Fruit fly (Drosophila melanogaster) whole organism, embryonic: ENCODE measurements around the gene RpL6.
A peak's percentile ranks its signal among the peaks of the same experiment; 100 is the strongest.

ENCODE experiments used
- Atf-2 ChIP-seq: fragments of 200-800 bp; sonication (Bioruptor generic); optimal IDR thresholded peaks from 2 replicates; lab custom pipeline; 2016; ENCODE audit warnings: missing biosample characterization, missing genetic modification characterization
- CG10209 ChIP-seq: fragments of 200-800 bp; sonication (Bioruptor generic); optimal IDR thresholded peaks from 3 replicates; lab custom pipeline; 2017; ENCODE audit warnings: missing biosample characterization, mild to moderate bottlenecking, missing genetic modification characterization, missing genetic modification reagents
- CG1024 ChIP-seq: fragments of 200-800 bp; sonication (Bioruptor generic); IDR thresholded peaks from 2 replicates; pipeline ENCODE4 v1.3.6; 2022; ENCODE audit warnings: missing biosample characterization, missing genetic modification characterization
- CG10321 ChIP-seq: fragments of 200-800 bp; sonication (Bioruptor generic); IDR thresholded peaks from 2 replicates; pipeline ENCODE4 v1.3.6; 2022; ENCODE audit warnings: missing biosample characterization, missing genetic modification characterization
- CG10979 ChIP-seq: fragments of 200-800 bp; sonication (Bioruptor generic); optimal IDR thresholded peaks from 2 replicates; lab custom pipeline; 2018; ENCODE audit warnings: missing biosample characterization, mild to moderate bottlenecking, missing genetic modification characterization, moderate library complexity
- CG11456 ChIP-seq: fragments of 200-800 bp; sonication (Bioruptor generic); IDR thresholded peaks from 3 replicates; pipeline ENCODE4 v1.3.6; 2022; ENCODE audit warnings: missing biosample characterization, missing genetic modification characterization
- CG11696 ChIP-seq: fragments of 200-800 bp; sonication (Bioruptor generic); IDR thresholded peaks from 2 replicates; pipeline ENCODE4 v1.3.6; 2022; ENCODE audit warnings: missing biosample characterization, missing genetic modification characterization
- CG12299 ChIP-seq: fragments of 200-800 bp; sonication (Bioruptor generic); optimal IDR thresholded peaks from 2 replicates; lab custom pipeline; 2018; ENCODE audit warnings: missing biosample characterization, mild to moderate bottlenecking, missing genetic modification characterization
- CG12942 ChIP-seq: fragments of 200-800 bp; sonication (Bioruptor generic); optimal IDR thresholded peaks from 3 replicates; lab custom pipeline; 2016; ENCODE audit warnings: missing biosample characterization, missing genetic modification characterization
- CG13287 ChIP-seq: fragments of 200-800 bp; sonication (Bioruptor generic); IDR thresholded peaks from 2 replicates; pipeline ENCODE4 v1.3.6; 2022; ENCODE audit warnings: missing biosample characterization, missing genetic modification characterization; ENCODE audit not compliant: partially characterized antibody
- CG14965 ChIP-seq: fragments of 200-800 bp; sonication (Bioruptor generic); optimal IDR thresholded peaks from 2 replicates; lab custom pipeline; 2016; ENCODE audit warnings: missing biosample characterization, missing genetic modification characterization, borderline replicate concordance
- CG15479 ChIP-seq: fragments of 200-800 bp; sonication (Bioruptor generic); optimal IDR thresholded peaks from 3 replicates; lab custom pipeline; 2019; ENCODE audit warnings: missing biosample characterization, mild to moderate bottlenecking, missing genetic modification characterization, moderate library complexity
- CG1602 ChIP-seq: fragments of 200-800 bp; sonication (Bioruptor generic); optimal IDR thresholded peaks from 3 replicates; lab custom pipeline; 2016; ENCODE audit warnings: missing biosample characterization, missing genetic modification characterization
- CG17612 ChIP-seq: fragments of 200-800 bp; sonication (Bioruptor generic); IDR thresholded peaks from 2 replicates; pipeline ENCODE4 v1.3.6; 2022; ENCODE audit warnings: missing biosample characterization, missing genetic modification characterization
- CG1832 ChIP-seq: fragments of 200-800 bp; sonication (Bioruptor generic); optimal IDR thresholded peaks from 2 replicates; lab custom pipeline; 2017; ENCODE audit warnings: missing biosample characterization, mild to moderate bottlenecking, missing genetic modification characterization, inconsistent platforms
- CG30431 ChIP-seq: fragments of 200-800 bp; sonication (Bioruptor generic); optimal IDR thresholded peaks from 2 replicates; lab custom pipeline; 2017; ENCODE audit warnings: missing biosample characterization, missing genetic modification characterization
- CG31441 ChIP-seq: fragments of 200-800 bp; sonication (Bioruptor generic); IDR thresholded peaks from 2 replicates; pipeline ENCODE4 v1.3.6; 2022; ENCODE audit warnings: missing biosample characterization, missing genetic modification characterization
- CG3281 ChIP-seq: fragments of 200-800 bp; sonication (Bioruptor generic); optimal IDR thresholded peaks from 3 replicates; lab custom pipeline; 2017; ENCODE audit warnings: missing biosample characterization, mild to moderate bottlenecking, missing genetic modification characterization
- CG33557 ChIP-seq: fragments of 200-800 bp; sonication (Bioruptor generic); optimal IDR thresholded peaks from 2 replicates; lab custom pipeline; 2019; ENCODE audit warnings: missing biosample characterization, mild to moderate bottlenecking, missing genetic modification characterization, moderate library complexity
- CG4617 ChIP-seq: fragments of 200-800 bp; sonication (Bioruptor generic); optimal IDR thresholded peaks from 3 replicates; lab custom pipeline; 2016; ENCODE audit warnings: missing biosample characterization, missing genetic modification characterization, borderline replicate concordance
- CG6272 ChIP-seq: fragments of 200-800 bp; sonication (Bioruptor generic); IDR thresholded peaks from 2 replicates; pipeline ENCODE4 v1.3.6; 2022; ENCODE audit warnings: missing biosample characterization, missing genetic modification characterization
- CG7987 ChIP-seq: fragments of 200-800 bp; sonication (Bioruptor generic); optimal IDR thresholded peaks from 2 replicates; lab custom pipeline; 2018; ENCODE audit warnings: missing biosample characterization, mild to moderate bottlenecking, missing genetic modification characterization, moderate library complexity
- CG8089 ChIP-seq: fragments of 200-800 bp; sonication (Bioruptor generic); optimal IDR thresholded peaks from 3 replicates; lab custom pipeline; 2016; ENCODE audit warnings: missing biosample characterization, missing genetic modification characterization
- CG8924 ChIP-seq: fragments of 200-800 bp; optimal IDR thresholded peaks from 3 replicates; lab custom pipeline; 2019; ENCODE audit warnings: missing biosample characterization, mild to moderate bottlenecking, missing genetic modification characterization, moderate library complexity
- CG9609 ChIP-seq: fragments of 200-800 bp; sonication (Bioruptor generic); optimal IDR thresholded peaks from 3 replicates; lab custom pipeline; 2016; ENCODE audit warnings: missing biosample characterization, missing genetic modification characterization
- D ChIP-seq, 2 experiments: fragments of 200-800 bp in 1 of 2; fragments of >200 bp in 1 of 2; sonication (Bioruptor generic) in 1 of 2; optimal IDR thresholded peaks; 2 replicates in 1 of 2; 3 replicates in 1 of 2; lab custom pipeline; 2017; ENCODE audit warnings: mild to moderate bottlenecking in 1 of 2, missing biosample characterization in 1 of 2, missing genetic modification characterization in 1 of 2, missing genetic modification reagents in 1 of 2
- Drgx ChIP-seq: fragments of 200-800 bp; sonication (Bioruptor generic); IDR thresholded peaks from 2 replicates; pipeline ENCODE4 v1.3.6; 2022; ENCODE audit warnings: missing biosample characterization, missing genetic modification characterization
- Elba2 ChIP-seq: fragments of 200-800 bp; sonication (Bioruptor generic); optimal IDR thresholded peaks from 3 replicates; lab custom pipeline; 2016; ENCODE audit warnings: missing biosample characterization, missing genetic modification characterization
- Max ChIP-seq: fragments of 200-800 bp; sonication (Bioruptor generic); optimal IDR thresholded peaks from 2 replicates; lab custom pipeline; 2016; ENCODE audit warnings: missing biosample characterization, mild to moderate bottlenecking, missing genetic modification characterization
- Mes4 ChIP-seq: fragments of 200-800 bp; sonication (Bioruptor generic); optimal IDR thresholded peaks from 2 replicates; lab custom pipeline; 2016; ENCODE audit warnings: missing biosample characterization, missing genetic modification characterization
- Nf-YA ChIP-seq: fragments of 200-800 bp; sonication (Bioruptor generic); IDR thresholded peaks from 2 replicates; pipeline ENCODE4 v1.3.6; 2022; ENCODE audit warnings: missing biosample characterization, missing genetic modification characterization
- TFAM ChIP-seq: fragments of 200-800 bp; sonication (Bioruptor generic); optimal IDR thresholded peaks from 2 replicates; lab custom pipeline; 2017; ENCODE audit warnings: missing biosample characterization, missing genetic modification characterization, inconsistent platforms
- al ChIP-seq: fragments of 200-800 bp; sonication (Bioruptor generic); IDR thresholded peaks from 2 replicates; pipeline ENCODE4 v1.3.6; 2022; ENCODE audit warnings: missing biosample characterization, missing genetic modification characterization
- bsh ChIP-seq, 2 experiments: fragments of 200-800 bp; sonication (Bioruptor generic); optimal IDR thresholded peaks; 2 replicates each; lab custom pipeline; 2017 to 2018; ENCODE audit warnings: mild to moderate bottlenecking in 2 of 2, missing biosample characterization in 2 of 2, missing genetic modification characterization in 2 of 2, moderate library complexity in 1 of 2
- caup ChIP-seq: fragments of 200-800 bp; sonication (Bioruptor generic); optimal IDR thresholded peaks from 3 replicates; lab custom pipeline; 2017; ENCODE audit warnings: missing biosample characterization, mild to moderate bottlenecking, missing genetic modification characterization, moderate library complexity; ENCODE audit not compliant: severe bottlenecking
- da ChIP-seq: fragments of 200-800 bp; sonication (Bioruptor generic); optimal IDR thresholded peaks from 2 replicates; lab custom pipeline; 2016; ENCODE audit warnings: missing biosample characterization, missing genetic modification characterization
- dmrt11E ChIP-seq: fragments of 200-800 bp; sonication (Bioruptor generic); optimal IDR thresholded peaks from 3 replicates; lab custom pipeline; 2018; ENCODE audit warnings: missing biosample characterization, mild to moderate bottlenecking, missing genetic modification characterization, moderate library complexity
- emc ChIP-seq: fragments of 200-800 bp; sonication (Bioruptor generic); optimal IDR thresholded peaks from 2 replicates; lab custom pipeline; 2016; ENCODE audit warnings: missing biosample characterization, missing genetic modification characterization
- en ChIP-seq: fragments of 200-800 bp; sonication (Bioruptor generic); optimal IDR thresholded peaks from 2 replicates; lab custom pipeline; 2016; ENCODE audit warnings: missing biosample characterization, missing genetic modification characterization
- fd96Cb ChIP-seq: fragments of 200-800 bp; sonication (Bioruptor generic); optimal IDR thresholded peaks from 2 replicates; lab custom pipeline; 2018; ENCODE audit warnings: missing biosample characterization, mild to moderate bottlenecking, missing genetic modification characterization, moderate library complexity
- knrl ChIP-seq: fragments of 200-800 bp; sonication (Bioruptor generic); IDR thresholded peaks from 3 replicates; pipeline ENCODE4 v1.3.6; 2022; ENCODE audit warnings: missing biosample characterization, missing genetic modification characterization; ENCODE audit not compliant: partially characterized antibody
- sd ChIP-seq: fragments of 200-800 bp; sonication (Bioruptor generic); optimal IDR thresholded peaks from 3 replicates; lab custom pipeline; 2018; ENCODE audit warnings: missing biosample characterization, mild to moderate bottlenecking, missing genetic modification characterization, moderate library complexity
- sima ChIP-seq: fragments of 200-800 bp; sonication (Bioruptor generic); optimal IDR thresholded peaks from 2 replicates; lab custom pipeline; 2016; ENCODE audit warnings: missing biosample characterization, missing genetic modification characterization
- sob ChIP-seq: fragments of 200-800 bp; sonication (Bioruptor generic); IDR thresholded peaks from 2 replicates; pipeline ENCODE4 v1.3.6; 2022; ENCODE audit warnings: missing biosample characterization, missing genetic modification characterization
- tap ChIP-seq: fragments of 200-800 bp; optimal IDR thresholded peaks from 3 replicates; lab custom pipeline; 2019; ENCODE audit warnings: missing biosample characterization, mild to moderate bottlenecking, missing genetic modification characterization, moderate library complexity
- trh ChIP-seq: fragments of 200-800 bp; sonication (Bioruptor generic); optimal IDR thresholded peaks from 2 replicates; lab custom pipeline; 2016; ENCODE audit warnings: missing biosample characterization, missing genetic modification characterization
- unpg ChIP-seq: fragments of 200-800 bp; sonication (Bioruptor generic); optimal IDR thresholded peaks from 3 replicates; lab custom pipeline; 2018; ENCODE audit warnings: missing biosample characterization, mild to moderate bottlenecking, missing genetic modification characterization, moderate library complexity
- wor ChIP-seq: fragments of 200-800 bp; sonication (Bioruptor generic); IDR thresholded peaks from 2 replicates; pipeline ENCODE4 v1.3.6; 2022; ENCODE audit warnings: missing biosample characterization, missing genetic modification characterization
- yki ChIP-seq: fragments of >200 bp; optimal IDR thresholded peaks from 3 replicates; lab custom pipeline; 2018
- z ChIP-seq: fragments of 200-800 bp; sonication (Bioruptor generic); IDR thresholded peaks from 3 replicates; pipeline ENCODE4 v1.3.6; 2022; ENCODE audit warnings: missing biosample characterization, missing genetic modification characterization
- zf30C ChIP-seq: fragments of 200-800 bp; sonication (Bioruptor generic); optimal IDR thresholded peaks from 3 replicates; lab custom pipeline; 2018; ENCODE audit warnings: missing biosample characterization, mild to moderate bottlenecking, missing genetic modification characterization

The RpL6 gene

dm6 chr3R:31550910-31551309 lies 45.1 kb downstream of the RpL6 start (continued):
- no peak for TF ChIP-seq D (optimal IDR thresholded peaks at IDR 0.05; lab: Kevin White, UChicago)
- TF ChIP-seq D (GFP tag; optimal IDR thresholded peaks at IDR 0.05; lab: Kevin White, UChicago), result peak; percentile 73
- TF ChIP-seq CG9609 (GFP tag; lab: Kevin White, UChicago), result peak; percentile 34
- peak; percentile 55 for TF ChIP-seq CG30431 (GFP tag; lab: Kevin White, UChicago)
- peak; percentile 63 for TF ChIP-seq Mes4 (GFP tag; lab: Kevin White, UChicago)
- no peak for TF ChIP-seq CG3281 (GFP tag; lab: Kevin White, UChicago)
- TF ChIP-seq unpg, result peak; percentile 66
- no peak for TF ChIP-seq CG4617 (GFP tag; lab: Kevin White, UChicago)
- no peak for TF ChIP-seq Elba2
- no peak for TF ChIP-seq knrl (GFP tag; lab: Robert Waterston, UW)
- TF ChIP-seq z (GFP tag; lab: Robert Waterston, UW), result peak; percentile 68; the same call in 2 of the 3 replicates
- TF ChIP-seq Drgx (GFP tag; lab: Robert Waterston, UW), result no peak
- TF ChIP-seq CG15479 (GFP tag; lab: Kevin White, UChicago), result peak; percentile 85
- TF ChIP-seq wor (GFP tag; lab: Robert Waterston, UW), result no peak
- TF ChIP-seq sima (GFP tag; lab: Kevin White, UChicago), result no peak
- no peak for TF ChIP-seq CG11456
- peak; percentile 32 for TF ChIP-seq caup (GFP tag; lab: Kevin White, UChicago)
- no peak for TF ChIP-seq CG10321 (GFP tag; lab: Robert Waterston, UW)
- peak in 1 of 2 experiments; percentile 68 for TF ChIP-seq bsh (GFP tag; optimal IDR thresholded peaks at IDR 0.05; lab: Kevin White, UChicago)
- TF ChIP-seq sob (GFP tag; lab: Robert Waterston, UW), result no peak
- no peak for TF ChIP-seq al (GFP tag; lab: Robert Waterston, UW)
- peak; percentile 74 for TF ChIP-seq CG7987 (GFP tag; lab: Kevin White, UChicago)
- peak; percentile 51 for TF ChIP-seq CG14965 (GFP tag; lab: Kevin White, UChicago)
- TF ChIP-seq Nf-YA, result peak; percentile 24; the same call in 1 of the 2 replicates
- TF ChIP-seq CG1602 (GFP tag; lab: Kevin White, UChicago), result peak; percentile 50
- no peak for TF ChIP-seq tap (tag; lab: Kevin White, UChicago)
- TF ChIP-seq CG1832, result no peak
- TF ChIP-seq CG13287, result no peak
- TF ChIP-seq sd (tag; lab: Kevin White, UChicago), result peak; percentile 7
- TF ChIP-seq CG1024 (GFP tag; lab: Robert Waterston, UW), result peak; percentile 58; the same call in 1 of the 2 replicates
- TF ChIP-seq Atf-2 (GFP tag; lab: Kevin White, UChicago), result peak; percentile 50
- TF ChIP-seq CG8089 (GFP tag; lab: Kevin White, UChicago), result peak; percentile 78
- TF ChIP-seq Max (GFP tag; lab: Kevin White, UChicago), result peak; percentile 44
- TF ChIP-seq CG6272, result no peak
- TF ChIP-seq CG8924 (tag; lab: Kevin White, UChicago), result peak; percentile 77
- TF ChIP-seq emc (GFP tag; lab: Kevin White, UChicago), result no peak
- peak; percentile 75 for TF ChIP-seq TFAM (GFP tag; lab: Kevin White, UChicago)
- peak; percentile 16 for TF ChIP-seq CG12299
- peak; percentile 83 for TF ChIP-seq CG10209 (GFP tag; lab: Kevin White, UChicago)
- no peak for TF ChIP-seq yki (lab: Kevin White, UChicago)
- TF ChIP-seq CG31441, result peak; percentile 74
- no peak for TF ChIP-seq CG17612 (GFP tag; lab: Robert Waterston, UW)
- peak; percentile 67 for TF ChIP-seq CG10979 (tag; lab: Kevin White, UChicago)
- TF ChIP-seq en (GFP tag; lab: Kevin White, UChicago), result no peak
- no peak for TF ChIP-seq zf30C
- peak; percentile 45 for TF ChIP-seq fd96Cb (tag; lab: Kevin White, UChicago)
- no peak for TF ChIP-seq CG11696 (GFP tag; lab: Robert Waterston, UW)
- peak; percentile 3 for TF ChIP-seq trh (GFP tag; lab: Kevin White, UChicago)
- peak; percentile 38 for TF ChIP-seq CG12942 (GFP tag; lab: Kevin White, UChicago)
- TF ChIP-seq da (GFP tag; lab: Kevin White, UChicago), result peak; percentile 13
- peak; percentile 90 for TF ChIP-seq dmrt11E (tag; lab: Kevin White, UChicago)
- TF ChIP-seq CG33557 (GFP tag; lab: Kevin White, UChicago), result peak; percentile 91
